Fruit fly (Drosophila melanogaster): ENCODE measurements around the gene Sgt.

The Sgt gene

DNA sequence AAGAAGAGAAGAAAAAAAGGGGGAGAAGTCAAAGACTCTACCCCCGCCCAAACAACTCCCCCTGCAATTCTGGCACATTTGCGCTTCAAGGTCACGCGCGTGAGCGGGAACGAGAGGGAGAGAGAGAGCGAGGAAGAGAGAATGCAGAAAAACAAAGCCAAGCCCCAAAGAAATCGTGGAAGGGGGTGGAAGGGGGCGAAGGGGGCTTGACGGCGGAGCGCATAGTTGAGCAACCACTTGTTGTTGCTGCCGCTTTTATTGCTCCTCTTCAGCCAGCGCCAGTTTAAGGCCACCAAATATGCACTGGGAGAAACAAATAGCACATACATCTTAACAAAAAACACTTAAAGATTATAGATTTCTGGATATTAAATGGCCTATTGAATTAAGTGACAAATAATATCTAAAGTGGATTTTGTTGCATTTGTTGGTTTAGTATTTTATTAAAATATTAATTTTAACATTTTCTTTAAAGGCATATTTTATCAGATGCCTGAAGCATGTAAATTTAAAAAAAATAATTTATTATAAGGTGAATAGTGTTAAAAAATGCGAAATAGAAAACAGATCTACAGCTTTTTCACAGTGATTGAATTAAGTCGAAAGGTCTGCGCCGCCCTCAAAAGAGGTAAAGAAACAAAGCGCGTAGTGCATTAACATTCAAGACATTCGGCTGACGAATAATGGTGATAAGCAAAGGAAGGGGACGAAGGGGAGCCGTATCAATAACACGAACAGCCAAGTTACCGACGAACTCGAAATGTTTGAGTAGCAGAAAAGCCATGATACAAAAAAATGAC lies 41.4 kb upstream of the Sgt start (continued):
- TF ChIP-seq Xrp1 (GFP tag; IDR thresholded peaks at IDR 0.05) (peak; percentile 94), zen (tag; optimal IDR thresholded peaks at IDR 0.05) (peak; percentile 93), CG4404 (GFP tag; IDR thresholded peaks at IDR 0.05) (peak; percentile 77), CG12942 (GFP tag; optimal IDR thresholded peaks at IDR 0.05) (peak; percentile 89), Ravus (GFP tag; IDR thresholded peaks at IDR 0.05) (peak; percentile 86), CG18619 (GFP tag; optimal IDR thresholded peaks at IDR 0.05) (peak; percentile 79), fd96Cb (tag; optimal IDR thresholded peaks at IDR 0.05) (peak; percentile 99), CG2889 (GFP tag; IDR thresholded peaks at IDR 0.05) (peak; percentile 76; the same call in 2 of the 3 replicates), Trl (optimal IDR thresholded peaks at IDR 0.05) (peak; percentile 60 to 68), Trl (GFP tag; optimal IDR thresholded peaks at IDR 0.05) (no peak), mld (GFP tag; IDR thresholded peaks at IDR 0.05; ENCODE audit: partially characterized antibody) (no peak), CG10147 (GFP tag; optimal IDR thresholded peaks at IDR 0.05) (peak; percentile 61), CG16779 (GFP tag; IDR thresholded peaks at IDR 0.05) (no peak), NFAT (GFP tag; IDR thresholded peaks at IDR 0.05) (peak; percentile 35; the same call in 1 of the 2 replicates), Kr (GFP tag; optimal IDR thresholded peaks at IDR 0.05) (no peak), Hmx (GFP tag; optimal IDR thresholded peaks at IDR 0.05) (peak; percentile 48), CG10979 (tag; optimal IDR thresholded peaks at IDR 0.05) (peak; percentile 98), fd3F (GFP tag; optimal IDR thresholded peaks at IDR 0.05) (peak; percentile 81), CG2202 (tag; optimal IDR thresholded peaks at IDR 0.05) (peak; percentile 89), eve (GFP tag; optimal IDR thresholded peaks at IDR 0.05) (peak in 1 of 2 experiments; percentile 95), dysf (GFP tag; IDR thresholded peaks at IDR 0.05) (peak; percentile 88), CG6765 (GFP tag; optimal IDR thresholded peaks at IDR 0.05) (peak; percentile 94), nerfin-2 (GFP tag; IDR thresholded peaks at IDR 0.05; ENCODE audit: partially characterized antibody) (no peak), PHDP (tag; optimal IDR thresholded peaks at IDR 0.05) (peak; percentile 98), CG8388 (GFP tag; optimal IDR thresholded peaks at IDR 0.05) (peak; percentile 49), CG17829 (tag; optimal IDR thresholded peaks at IDR 0.05) (peak; percentile 98), zen2 (GFP tag; IDR thresholded peaks at IDR 0.05; ENCODE audit: partially characterized antibody) (no peak), knrl (GFP tag; IDR thresholded peaks at IDR 0.05; ENCODE audit: partially characterized antibody) (no peak), p53 (GFP tag; optimal IDR thresholded peaks at IDR 0.05) (no peak), nom (GFP tag; optimal IDR thresholded peaks at IDR 0.05) (peak; percentile 93), CG16815 (GFP tag; optimal IDR thresholded peaks at IDR 0.05) (peak; percentile 79), slp2 (GFP tag; optimal IDR thresholded peaks at IDR 0.05) (peak; percentile 41), CG18764 (GFP tag; optimal IDR thresholded peaks at IDR 0.05) (peak; percentile 89), CTCF (GFP tag; optimal IDR thresholded peaks at IDR 0.05) (peak; percentile 72), cato (GFP tag; optimal IDR thresholded peaks at IDR 0.05; ENCODE audit: borderline replicate concordance) (peak; percentile 85), Eip74EF (GFP tag; optimal IDR thresholded peaks at IDR 0.05) (peak in 1 of 2 experiments; percentile 67), CG15479 (GFP tag; optimal IDR thresholded peaks at IDR 0.05) (no peak), CG5953 (GFP tag; IDR thresholded peaks at IDR 0.05) (peak; percentile 83), da (GFP tag; optimal IDR thresholded peaks at IDR 0.05) (no peak), hth (optimal IDR thresholded peaks at IDR 0.05) (no peak), yki (optimal IDR thresholded peaks at IDR 0.05) (no peak), wdn (GFP tag; IDR thresholded peaks at IDR 0.05) (peak; percentile 80), CG11723 (GFP tag; optimal IDR thresholded peaks at IDR 0.05) (peak; percentile 86), CG4730 (GFP tag; IDR thresholded peaks at IDR 0.05) (peak; percentile 93), CG14050 (GFP tag; IDR thresholded peaks at IDR 0.05) (peak; percentile 80), chn (GFP tag; optimal IDR thresholded peaks at IDR 0.05) (peak; percentile 27), CG34224 (GFP tag; IDR thresholded peaks at IDR 0.05; ENCODE audit: partially characterized antibody) (no peak), BtbVII (GFP tag; optimal IDR thresholded peaks at IDR 0.05) (peak; percentile 95), Abd-B (GFP tag; optimal IDR thresholded peaks at IDR 0.05) (peak; percentile 97), CG7987 (GFP tag; optimal IDR thresholded peaks at IDR 0.05) (peak; percentile 85)
